Worm (Caenorhabditis elegans): ENCODE measurements around the gene nhr-156.

- no peak for TF ChIP-seq unc-62 (GFP tag; optimal IDR thresholded peaks at IDR 0.05)
- TF ChIP-seq lin-15B (tag; optimal IDR thresholded peaks at IDR 0.05): no peak
- no peak for TF ChIP-seq ZK546.5 (tag; optimal IDR thresholded peaks at IDR 0.05)
- no peak for TF ChIP-seq ceh-82 (tag; optimal IDR thresholded peaks at IDR 0.05)
- no peak for TF ChIP-seq ztf-4 (tag; optimal IDR thresholded peaks at IDR 0.05)
- no peak for TF ChIP-seq nhr-11 (tag; optimal IDR thresholded peaks at IDR 0.05)
Observed at ce11 chrV:3902458-3903157, 3.3 kb upstream of the nhr-156 start, which contains the start of the genes str-229 and srh-190.

All from whole organism, L3 larva.